Worm (Caenorhabditis elegans) whole organism, mixed stage, embryonic: ENCODE measurements around the gene daf-38.

ENCODE experiments used
- blmp-1 ChIP-seq: fragments of 150-350 bp; optimal IDR thresholded peaks from 2 replicates; lab custom pipeline; 2014; ENCODE audit warnings: missing biosample characterization, missing genetic modification characterization
- cnd-1 ChIP-seq: fragments of 200-800 bp; sonication (Bioruptor generic); optimal IDR thresholded peaks from 2 replicates; lab custom pipeline; 2018; ENCODE audit warnings: mild to moderate bottlenecking, missing genetic modification characterization, missing compliant biosample characterization
- elt-1 ChIP-seq: sonication (generic microtip); optimal IDR thresholded peaks from 2 replicates; lab custom pipeline; 2017; ENCODE audit warnings: missing genetic modification characterization, mild to moderate bottlenecking, missing compliant biosample characterization, antibody characterized with exemption, moderate library complexity, borderline replicate concordance; ENCODE audit not compliant: insufficient read depth
- nhr-12 ChIP-seq: fragments of 150-350 bp; optimal IDR thresholded peaks from 2 replicates; lab custom pipeline; 2014; ENCODE audit warnings: missing biosample characterization, missing genetic modification characterization
- snpc-4 ChIP-seq: fragments of 150-350 bp; optimal IDR thresholded peaks from 2 replicates; lab custom pipeline; 2014; ENCODE audit warnings: missing biosample characterization, missing genetic modification characterization
- unc-39 ChIP-seq: fragments of 150-350 bp; optimal IDR thresholded peaks from 2 replicates; lab custom pipeline; 2014; ENCODE audit warnings: missing biosample characterization, missing genetic modification characterization
- unc-62 ChIP-seq: fragments of 150-350 bp; optimal IDR thresholded peaks from 2 replicates; lab custom pipeline; 2014; ENCODE audit warnings: missing biosample characterization, missing genetic modification reagents, missing genetic modification characterization
- zip-8 ChIP-seq: fragments of 150-350 bp; optimal IDR thresholded peaks from 2 replicates; lab custom pipeline; 2014; ENCODE audit warnings: missing biosample characterization, missing genetic modification characterization
- ztf-11 ChIP-seq: fragments of 150-350 bp; optimal IDR thresholded peaks from 2 replicates; lab custom pipeline; 2014; ENCODE audit warnings: missing biosample characterization, missing genetic modification characterization

ce11 chrIV:15868288-15868687 lies 48.4 kb downstream of the daf-38 start:
- no peak for TF ChIP-seq snpc-4
- no peak for TF ChIP-seq cnd-1 (tag; lab: Kevin White, UChicago)
- TF ChIP-seq unc-62 (GFP tag; lab: Kevin White, UChicago) = no peak
- TF ChIP-seq zip-8 (tag; lab: Kevin White, UChicago) = no peak
- no peak for TF ChIP-seq unc-39
- no peak for TF ChIP-seq blmp-1 (tag; lab: Kevin White, UChicago)
- no peak for TF ChIP-seq elt-1 (tag; lab: Kevin White, UChicago)
- no peak for TF ChIP-seq nhr-12 (tag; lab: Kevin White, UChicago)
- TF ChIP-seq ztf-11 (tag; lab: Kevin White, UChicago) = no peak
